Fruit fly (Drosophila melanogaster) whole organism, pupa: ENCODE data around the gene dec.

ENCODE experiments used
- CG34367 ChIP-seq: fragments of 200-800 bp; sonication (Bioruptor generic); optimal IDR thresholded peaks from 2 replicates; lab custom pipeline; 2018; ENCODE audit warnings: missing biosample characterization, mild to moderate bottlenecking, missing genetic modification characterization
- CG4496 ChIP-seq: fragments of 200-800 bp; sonication (Bioruptor generic); IDR thresholded peaks from 3 replicates; pipeline ENCODE4 v1.3.6; 2022; ENCODE audit warnings: missing biosample characterization, missing genetic modification characterization
- CG9948 ChIP-seq: fragments of 200-800 bp; sonication (Bioruptor generic); optimal IDR thresholded peaks from 2 replicates; lab custom pipeline; 2018; ENCODE audit warnings: missing biosample characterization, mild to moderate bottlenecking, missing genetic modification characterization, moderate library complexity
- EcR ChIP-seq: fragments of 200-800 bp; sonication (Bioruptor generic); optimal IDR thresholded peaks from 3 replicates; lab custom pipeline; 2019; ENCODE audit warnings: missing biosample characterization, missing genetic modification characterization, mild to moderate bottlenecking, moderate library complexity, missing genetic modification reagents
- Pif1A ChIP-seq: fragments of 200-800 bp; sonication (Bioruptor generic); optimal IDR thresholded peaks from 3 replicates; lab custom pipeline; 2016; ENCODE audit warnings: missing biosample characterization, missing genetic modification characterization
- Snoo ChIP-seq: fragments of 200-800 bp; sonication (Bioruptor generic); optimal IDR thresholded peaks from 3 replicates; lab custom pipeline; 2017; ENCODE audit warnings: missing biosample characterization, mild to moderate bottlenecking, missing genetic modification characterization, inconsistent platforms

DNA sequence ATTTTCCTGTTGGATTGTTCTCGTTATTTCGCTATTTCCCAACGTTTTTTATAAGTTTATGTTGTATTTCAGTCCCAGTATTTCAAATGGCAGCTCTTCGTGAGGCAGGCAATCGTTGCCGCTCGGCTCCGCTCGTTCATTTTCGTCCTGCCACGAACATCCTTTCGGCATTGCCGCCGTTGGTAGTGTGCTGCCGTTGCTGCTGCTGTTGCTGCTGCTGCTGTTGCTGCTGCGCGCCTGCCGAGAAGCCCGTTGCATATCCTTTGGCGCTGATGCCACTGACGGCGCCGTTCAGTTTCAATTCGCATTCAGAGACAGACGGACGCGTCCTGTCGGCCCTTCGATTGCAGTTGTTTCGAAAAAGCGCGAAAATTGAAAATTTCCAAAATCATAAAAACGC is 47.1 kb downstream of the dec start, which contains the start of gene CARPA:
- TF ChIP-seq Snoo (no peak), EcR (no peak), Pif1A (GFP tag; lab: Kevin White, UChicago) (no peak), CG4496 (GFP tag; lab: Robert Waterston, UW) (no peak), CG9948 (no peak), CG34367 (no peak)
